Fruit fly (Drosophila melanogaster): Measurements from ENCODE around the gene CG34328.

The CG34328 gene

dm6 chrX:18364047-18364747 is 35.7 kb downstream of the CG34328 start:
- no peak for TF ChIP-seq ro (GFP tag; IDR thresholded peaks at IDR 0.05)
- TF ChIP-seq Ets65A (GFP tag) = peak; percentile 77
- 0 out of 3 replicates have a peak, but pooled peaks have one; percentile 38 for TF ChIP-seq ci (GFP tag; IDR thresholded peaks at IDR 0.05)
- TF ChIP-seq dati (GFP tag; IDR thresholded peaks at IDR 0.05) = no peak
- peak; percentile 67 for TF ChIP-seq CG12769 (tag; optimal IDR thresholded peaks at IDR 0.05)
- 0 out of 3 replicates have a peak, but pooled peaks have one; percentile 49 for TF ChIP-seq CG6175 (GFP tag; IDR thresholded peaks at IDR 0.05)
- no peak for TF ChIP-seq CG11695 (GFP tag; IDR thresholded peaks at IDR 0.05)
- TF ChIP-seq crol (GFP tag; IDR thresholded peaks at IDR 0.05) = peak; percentile 59
- no peak for TF ChIP-seq tap (tag; optimal IDR thresholded peaks at IDR 0.05)
- peak; percentile 87 for TF ChIP-seq sr (GFP tag; IDR thresholded peaks at IDR 0.05)
- no peak for TF ChIP-seq CG4854 (GFP tag; optimal IDR thresholded peaks at IDR 0.05)
- TF ChIP-seq sd (tag; optimal IDR thresholded peaks at IDR 0.05) = peak; percentile 58
- TF ChIP-seq sqz (GFP tag; optimal IDR thresholded peaks at IDR 0.05) = peak; percentile 12
- TF ChIP-seq tin (GFP tag; optimal IDR thresholded peaks at IDR 0.05) = no peak
- no peak for TF ChIP-seq cg (GFP tag; optimal IDR thresholded peaks at IDR 0.05)

DNA sequence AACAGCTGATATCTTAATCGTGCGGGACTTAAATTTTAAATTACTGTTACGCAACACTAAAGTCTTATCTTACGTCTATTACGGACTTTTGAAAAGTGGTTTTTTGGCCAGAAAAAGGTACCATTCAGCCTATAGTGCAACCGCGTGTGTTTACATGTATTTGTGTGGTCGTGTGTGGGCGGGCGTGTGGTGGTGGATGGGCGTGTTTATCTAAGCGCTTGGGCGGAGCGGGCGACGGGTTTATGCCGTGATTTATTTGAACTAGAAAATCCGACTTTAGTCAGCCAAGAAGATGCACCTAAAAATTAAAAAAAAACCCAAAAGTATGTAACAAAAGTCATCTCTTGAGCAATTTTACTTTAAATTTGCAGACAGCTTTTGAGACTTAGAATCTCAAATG is 36.4 kb downstream of the CG34328 start:
- peak; percentile 54; the same call in 2 of the 3 replicates for TF ChIP-seq ci (GFP tag; IDR thresholded peaks at IDR 0.05)
- TF ChIP-seq chinmo (GFP tag; IDR thresholded peaks at IDR 0.05; ENCODE audit: partially characterized antibody) = 0 out of 4 replicates have a peak, but pooled peaks have one; percentile 22
- no peak for TF ChIP-seq Hand (GFP tag; optimal IDR thresholded peaks at IDR 0.05)
- TF ChIP-seq lov (optimal IDR thresholded peaks at IDR 0.05) = no peak
- 0 out of 3 replicates have a peak, but pooled peaks have one; percentile 29 for TF ChIP-seq lov (GFP tag; IDR thresholded peaks at IDR 0.05)
- peak; percentile 87 for TF ChIP-seq sr (GFP tag; IDR thresholded peaks at IDR 0.05)
- TF ChIP-seq E2f2 (GFP tag; IDR thresholded peaks at IDR 0.05) = 0 out of 2 replicates have a peak, but pooled peaks have one; percentile 7
- TF ChIP-seq CG17912 (GFP tag; optimal IDR thresholded peaks at IDR 0.05) = peak; percentile 1
- TF ChIP-seq cg (GFP tag; optimal IDR thresholded peaks at IDR 0.05) = peak; percentile 3
- no peak for TF ChIP-seq CG2678 (tag; optimal IDR thresholded peaks at IDR 0.05)
- peak; percentile 13; the same call in 1 of the 2 replicates for TF ChIP-seq vvl (GFP tag; IDR thresholded peaks at IDR 0.05)
- TF ChIP-seq sens-2 (GFP tag; IDR thresholded peaks at IDR 0.05) = 0 out of 2 replicates have a peak, but pooled peaks have one; percentile 17
- no peak for TF ChIP-seq CG32772 (GFP tag; IDR thresholded peaks at IDR 0.05)
- no peak for TF ChIP-seq CG1647 (GFP tag; optimal IDR thresholded peaks at IDR 0.05)
- TF ChIP-seq insv (GFP tag; optimal IDR thresholded peaks at IDR 0.05) = no peak
- peak in 1 of 2 experiments; percentile 80 for TF ChIP-seq Pdp1 (GFP tag; optimal IDR thresholded peaks at IDR 0.05)
- TF ChIP-seq crol (GFP tag; IDR thresholded peaks at IDR 0.05) = peak; percentile 67
- peak; percentile 36; the same call in 1 of the 3 replicates for TF ChIP-seq ken (GFP tag; IDR thresholded peaks at IDR 0.05)
- TF ChIP-seq CTCF (GFP tag; optimal IDR thresholded peaks at IDR 0.05) = peak; percentile 27
- TF ChIP-seq Awh (GFP tag; IDR thresholded peaks at IDR 0.05) = 0 out of 2 replicates have a peak, but pooled peaks have one; percentile 13
- TF ChIP-seq vfl (GFP tag; optimal IDR thresholded peaks at IDR 0.05) = no peak
- peak; percentile 58 for TF ChIP-seq CG4820 (GFP tag; optimal IDR thresholded peaks at IDR 0.05)
- TF ChIP-seq Med (GFP tag) = peak; percentile 81
- TF ChIP-seq MTF-1 (GFP tag; optimal IDR thresholded peaks at IDR 0.05; ENCODE audit: borderline replicate concordance) = peak; percentile 56

- TF ChIP-seq CG1233 (GFP tag; optimal IDR thresholded peaks at IDR 0.05) (no peak), CG1832 (GFP tag; optimal IDR thresholded peaks at IDR 0.05) (no peak), maf-S (GFP tag; optimal IDR thresholded peaks at IDR 0.05) (no peak), Pdp1 (GFP tag; optimal IDR thresholded peaks at IDR 0.05) (peak in 1 of 2 experiments; percentile 17), emc (GFP tag; optimal IDR thresholded peaks at IDR 0.05) (no peak), phol (tag; optimal IDR thresholded peaks at IDR 0.05) (peak; percentile 59), sens (GFP tag) (peak; percentile 67), Gug (GFP tag; IDR thresholded peaks at IDR 0.05) (0 out of 4 replicates have a peak, but pooled peaks have one; percentile 3), CG34422 (GFP tag; IDR thresholded peaks at IDR 0.05) (no peak), ssp (GFP tag; IDR thresholded peaks at IDR 0.05) (0 out of 2 replicates have a peak, but pooled peaks have one; percentile 12), Myb (GFP tag; optimal IDR thresholded peaks at IDR 0.05) (no peak), CG10543 (GFP tag; optimal IDR thresholded peaks at IDR 0.05) (no peak), da (GFP tag; optimal IDR thresholded peaks at IDR 0.05) (no peak), NC2α (GFP tag; optimal IDR thresholded peaks at IDR 0.05) (no peak), CG11504 (tag; optimal IDR thresholded peaks at IDR 0.05) (peak; percentile 41)
Measured at dm6 chrX:18358352-18358931, 41.4 kb downstream of the CG34328 start, which contains the start of gene CG6106. CG6106 (plus strand) TSS chrX:18358881.

Measured in whole organism, embryonic.